Fruit fly (Drosophila melanogaster): Measurements from ENCODE around the gene Osi7.

dm6 chr3R:6285100-6285499 lies 36.3 kb downstream of the Osi7 start, which contains the start of gene CG15597:
- TF ChIP-seq CG8478 (optimal IDR thresholded peaks at IDR 0.05), result no peak
- TF ChIP-seq CTCF (optimal IDR thresholded peaks at IDR 0.05), result no peak
